Worm (Caenorhabditis elegans): ENCODE measurements around the gene alh-1.

The alh-1 gene

ce11 chrIII:5074398-5074797 is 3.2 kb upstream of the alh-1 start, which contains the start of gene ttbk-6:
TSS of gene ttbk-6 (plus strand) at chrIII:5074698.
- TF ChIP-seq nhr-28 (tag; optimal IDR thresholded peaks at IDR 0.05) (no peak), egl-5 (tag; optimal IDR thresholded peaks at IDR 0.05) (no peak)

ce11 chrIII:5076569-5076968 is 995 bp upstream of the alh-1 start:
- TF ChIP-seq nfya-1 (tag; optimal IDR thresholded peaks at IDR 0.05; ENCODE audit: insufficient read depth) = no peak
- TF ChIP-seq fos-1 (tag; optimal IDR thresholded peaks at IDR 0.05) = no peak
- no peak for TF ChIP-seq ztf-11 (tag; optimal IDR thresholded peaks at IDR 0.05)
- TF ChIP-seq nhr-43 (tag; optimal IDR thresholded peaks at IDR 0.05; ENCODE audit: poor library complexity, severe bottlenecking) = no peak
- no peak for TF ChIP-seq tbx-2 (tag; optimal IDR thresholded peaks at IDR 0.05)
- no peak for TF ChIP-seq ceh-82 (tag; optimal IDR thresholded peaks at IDR 0.05)
- no peak for TF ChIP-seq ztf-4 (tag; optimal IDR thresholded peaks at IDR 0.05)
- no peak for TF ChIP-seq ZK546.5 (tag; optimal IDR thresholded peaks at IDR 0.05)
- no peak for TF ChIP-seq ama-1 (optimal IDR thresholded peaks at IDR 0.05)
- no peak for TF ChIP-seq fkh-2 (tag; optimal IDR thresholded peaks at IDR 0.05)
- TF ChIP-seq unc-39 (tag; optimal IDR thresholded peaks at IDR 0.05) = no peak
- no peak for TF ChIP-seq R02D3.7 (tag; optimal IDR thresholded peaks at IDR 0.05)
- TF ChIP-seq elt-1 (tag; optimal IDR thresholded peaks at IDR 0.05) = no peak
- TF ChIP-seq nhr-237 (tag; optimal IDR thresholded peaks at IDR 0.05) = no peak
- no peak for TF ChIP-seq sea-2 (GFP tag; optimal IDR thresholded peaks at IDR 0.05)
- no peak for TF ChIP-seq lin-15B (tag; optimal IDR thresholded peaks at IDR 0.05)
- TF ChIP-seq ceh-16 (tag; optimal IDR thresholded peaks at IDR 0.05) = no peak
- TF ChIP-seq lsy-12 (tag; optimal IDR thresholded peaks at IDR 0.05) = no peak
- no peak for TF ChIP-seq egl-27 (tag; optimal IDR thresholded peaks at IDR 0.05)

ce11 chrIII:5078062-5078461 is 498 bp downstream of the alh-1 start:
- TF ChIP-seq pqm-1 (tag; optimal IDR thresholded peaks at IDR 0.05) = peak; percentile 99
- TF ChIP-seq zag-1 (tag; optimal IDR thresholded peaks at IDR 0.05) = no peak
- TF ChIP-seq lin-39 (tag; optimal IDR thresholded peaks at IDR 0.05) = no peak
- TF ChIP-seq ZK546.5 (tag; optimal IDR thresholded peaks at IDR 0.05) = no peak
- peak; percentile 7 for TF ChIP-seq elt-1 (tag; optimal IDR thresholded peaks at IDR 0.05)
- no peak for TF ChIP-seq hmg-11 (tag; optimal IDR thresholded peaks at IDR 0.05)
- TF ChIP-seq lin-15B (tag; optimal IDR thresholded peaks at IDR 0.05) = peak; percentile 6
- TF ChIP-seq nfya-1 (tag; optimal IDR thresholded peaks at IDR 0.05; ENCODE audit: insufficient read depth) = peak; percentile 60
- no peak for TF ChIP-seq sea-2 (GFP tag; optimal IDR thresholded peaks at IDR 0.05)
- no peak for TF ChIP-seq unc-62 (GFP tag; optimal IDR thresholded peaks at IDR 0.05)
- TF ChIP-seq nhr-28 (tag; optimal IDR thresholded peaks at IDR 0.05) = no peak
- no peak for TF ChIP-seq fos-1 (tag; optimal IDR thresholded peaks at IDR 0.05)
- peak; percentile 81 for TF ChIP-seq nhr-43 (tag; optimal IDR thresholded peaks at IDR 0.05; ENCODE audit: poor library complexity, severe bottlenecking)
- no peak for TF ChIP-seq R02D3.7 (tag; optimal IDR thresholded peaks at IDR 0.05)
- TF ChIP-seq ztf-4 (tag; optimal IDR thresholded peaks at IDR 0.05) = peak; percentile 25
- no peak for TF ChIP-seq ceh-9 (tag; optimal IDR thresholded peaks at IDR 0.05)
- TF ChIP-seq ama-1 (optimal IDR thresholded peaks at IDR 0.05) = peak; percentile 26
- TF ChIP-seq snpc-4 (tag; optimal IDR thresholded peaks at IDR 0.05) = peak; percentile 10
- peak; percentile 93 for TF ChIP-seq pha-4 (tag; optimal IDR thresholded peaks at IDR 0.05)
- no peak for TF ChIP-seq ztf-11 (tag; optimal IDR thresholded peaks at IDR 0.05)
- peak; percentile 82 for TF ChIP-seq nhr-23 (tag; optimal IDR thresholded peaks at IDR 0.05)
- TF ChIP-seq ceh-16 (tag; optimal IDR thresholded peaks at IDR 0.05) = no peak
- TF ChIP-seq elt-2 (tag; optimal IDR thresholded peaks at IDR 0.05) = peak; percentile 93
- TF ChIP-seq aly-2 (tag; optimal IDR thresholded peaks at IDR 0.05) = no peak
- TF ChIP-seq nhr-11 (tag; optimal IDR thresholded peaks at IDR 0.05) = peak; percentile 37
- TF ChIP-seq skn-1 (tag; optimal IDR thresholded peaks at IDR 0.05) = peak; percentile 81
- peak in 1 of 3 experiments; percentile 8 for TF ChIP-seq elt-3 (tag; optimal IDR thresholded peaks at IDR 0.05)
- no peak for TF ChIP-seq eor-1 (tag; optimal IDR thresholded peaks at IDR 0.05)
- TF ChIP-seq mdl-1 (tag; optimal IDR thresholded peaks at IDR 0.05) = peak; percentile 43
- peak; percentile 78 for TF ChIP-seq jun-1 (tag; optimal IDR thresholded peaks at IDR 0.05)

Measured in whole organism, L3 larva.